Fruit fly (Drosophila melanogaster) Kc167 (cell line): ENCODE data around the gene Trax.

ENCODE experiments used
- Myc ChIP-seq: fragments of >200 bp; optimal IDR thresholded peaks from 2 replicates; lab custom pipeline; 2017; ENCODE audit warnings: missing external identifiers
- Sin3A ChIP-seq: fragments of >200 bp; optimal IDR thresholded peaks from 2 replicates; lab custom pipeline; 2018; ENCODE audit warnings: missing external identifiers
- insv ChIP-seq: fragments of >200 bp; optimal IDR thresholded peaks from 3 replicates; lab custom pipeline; 2018; ENCODE audit warnings: missing external identifiers

- no peak for TF ChIP-seq Sin3A (lab: Kevin White, UChicago)
- TF ChIP-seq Myc (lab: Kevin White, UChicago) = no peak
- no peak for TF ChIP-seq insv (lab: Kevin White, UChicago)
Measured at dm6 chr3R:15371833-15372232, 10.3 kb downstream of the Trax start, which contains the start of the genes Ccm3 and CG6136.
